Fruit fly (Drosophila melanogaster): ENCODE data around the gene Oatp74D.

Gene Oatp74D

DNA sequence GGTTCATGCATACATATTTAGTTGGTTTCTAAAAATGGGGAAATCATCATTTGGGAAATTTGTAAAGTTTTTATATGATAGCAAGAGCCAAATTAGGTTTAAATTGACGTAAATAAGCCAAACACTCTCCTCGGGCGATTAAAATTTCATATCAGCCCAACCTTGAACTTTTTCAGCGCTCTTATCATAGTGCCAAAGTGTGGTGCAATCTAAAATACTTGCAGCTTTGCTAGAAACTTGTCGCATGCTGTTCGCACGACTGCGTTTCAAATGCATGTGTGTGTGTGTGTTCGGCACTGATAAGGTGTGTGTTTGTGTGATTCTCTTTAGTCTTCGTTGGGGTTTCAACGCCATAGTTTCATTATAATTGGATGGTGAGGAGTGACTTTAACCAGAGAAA lies 19.9 kb downstream of the Oatp74D start (continued):
- TF ChIP-seq fd59A (GFP tag; optimal IDR thresholded peaks at IDR 0.05), result no peak
- TF ChIP-seq CG6808 (GFP tag; optimal IDR thresholded peaks at IDR 0.05), result no peak
- TF ChIP-seq lz (GFP tag; optimal IDR thresholded peaks at IDR 0.05), result peak; percentile 16
- TF ChIP-seq Eip93F (GFP tag; optimal IDR thresholded peaks at IDR 0.05), result no peak
- TF ChIP-seq CG6276 (GFP tag; optimal IDR thresholded peaks at IDR 0.05), result no peak
- no peak for TF ChIP-seq CG8319 (GFP tag; optimal IDR thresholded peaks at IDR 0.05)
- no peak for TF ChIP-seq CG10669 (GFP tag; optimal IDR thresholded peaks at IDR 0.05)
- 0 out of 3 replicates have a peak, but pooled peaks have one; percentile 13 for TF ChIP-seq CG6163 (GFP tag; IDR thresholded peaks at IDR 0.05)
- TF ChIP-seq CG6792 (GFP tag; optimal IDR thresholded peaks at IDR 0.05), result no peak
- TF ChIP-seq CG1621 (tag; optimal IDR thresholded peaks at IDR 0.05), result no peak
- TF ChIP-seq Hr39 (GFP tag; optimal IDR thresholded peaks at IDR 0.05), result peak; percentile 24
- no peak for TF ChIP-seq spab (GFP tag; optimal IDR thresholded peaks at IDR 0.05)
- no peak for TF ChIP-seq CG10631 (GFP tag; optimal IDR thresholded peaks at IDR 0.05)
- no peak for TF ChIP-seq fkh (GFP tag; optimal IDR thresholded peaks at IDR 0.05)
- peak; percentile 58 for TF ChIP-seq CG32006 (GFP tag; optimal IDR thresholded peaks at IDR 0.05)
- TF ChIP-seq cyc (GFP tag; optimal IDR thresholded peaks at IDR 0.05), result no peak
- no peak for TF ChIP-seq Blimp-1 (GFP tag; optimal IDR thresholded peaks at IDR 0.05)
- peak; percentile 27 for TF ChIP-seq Hr4 (GFP tag; optimal IDR thresholded peaks at IDR 0.05)
- TF ChIP-seq CG11762 (GFP tag; optimal IDR thresholded peaks at IDR 0.05; ENCODE audit: insufficient read depth), result peak; percentile 3
- TF ChIP-seq Ets96B (tag; optimal IDR thresholded peaks at IDR 0.05), result peak; percentile 11
- peak; percentile 13 for TF ChIP-seq pdm3 (GFP tag; optimal IDR thresholded peaks at IDR 0.05)
- no peak for TF ChIP-seq CG15336 (GFP tag; IDR thresholded peaks at IDR 0.05)
- no peak for TF ChIP-seq CG11902 (GFP tag; optimal IDR thresholded peaks at IDR 0.05)
- TF ChIP-seq CG34406 (GFP tag; optimal IDR thresholded peaks at IDR 0.05), result no peak
- peak; percentile 22 for TF ChIP-seq Smox (GFP tag; optimal IDR thresholded peaks at IDR 0.05)
- peak; percentile 68 for TF ChIP-seq Eip78C (GFP tag)
- TF ChIP-seq CG16779 (tag; optimal IDR thresholded peaks at IDR 0.05), result no peak
- no peak for TF ChIP-seq CG9139 (GFP tag; optimal IDR thresholded peaks at IDR 0.05)
- no peak for TF ChIP-seq Lpt (GFP tag; optimal IDR thresholded peaks at IDR 0.05)
- no peak for TF ChIP-seq OdsH (GFP tag; optimal IDR thresholded peaks at IDR 0.05)
- TF ChIP-seq Hr38 (GFP tag; optimal IDR thresholded peaks at IDR 0.05), result no peak
- peak; percentile 50 for TF ChIP-seq svp (GFP tag)
- no peak for TF ChIP-seq fd85E (GFP tag; optimal IDR thresholded peaks at IDR 0.05)
- no peak for TF ChIP-seq CG7368 (GFP tag; optimal IDR thresholded peaks at IDR 0.05)
- TF ChIP-seq CG8632 (GFP tag; optimal IDR thresholded peaks at IDR 0.05), result no peak
- TF ChIP-seq CG3032 (tag; optimal IDR thresholded peaks at IDR 0.05), result no peak
- TF ChIP-seq topi (GFP tag; optimal IDR thresholded peaks at IDR 0.05), result peak; percentile 4

DNA sequence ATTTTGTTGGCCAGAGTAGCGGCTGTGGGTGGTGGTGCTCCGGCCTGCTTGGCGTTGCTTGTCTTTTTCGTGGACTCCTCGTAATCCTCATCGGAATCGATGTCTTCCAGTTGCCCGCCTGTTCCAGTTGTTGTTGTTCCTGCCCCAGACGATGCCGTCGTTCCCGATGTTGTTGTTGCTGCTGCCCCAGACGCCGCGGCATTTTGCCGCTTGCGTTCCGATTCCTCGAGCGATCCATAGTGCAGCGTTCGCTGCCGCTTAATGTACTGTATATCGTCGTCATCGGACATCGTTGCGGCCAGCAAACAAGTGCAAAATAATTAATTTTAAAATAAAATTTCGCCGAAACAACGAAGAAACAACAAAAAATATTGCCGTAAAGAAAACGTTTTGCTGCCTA lies 26.6 kb downstream of the Oatp74D start:
- TF ChIP-seq Hr39 (GFP tag; optimal IDR thresholded peaks at IDR 0.05), result no peak
- TF ChIP-seq fkh (GFP tag; optimal IDR thresholded peaks at IDR 0.05), result no peak
- peak; percentile 23 for TF ChIP-seq CG6854 (GFP tag; optimal IDR thresholded peaks at IDR 0.05)
- TF ChIP-seq CG1621 (tag; optimal IDR thresholded peaks at IDR 0.05), result no peak
- TF ChIP-seq CG11294 (GFP tag; IDR thresholded peaks at IDR 0.05), result no peak
- TF ChIP-seq Blimp-1 (GFP tag; optimal IDR thresholded peaks at IDR 0.05), result no peak

DNA sequence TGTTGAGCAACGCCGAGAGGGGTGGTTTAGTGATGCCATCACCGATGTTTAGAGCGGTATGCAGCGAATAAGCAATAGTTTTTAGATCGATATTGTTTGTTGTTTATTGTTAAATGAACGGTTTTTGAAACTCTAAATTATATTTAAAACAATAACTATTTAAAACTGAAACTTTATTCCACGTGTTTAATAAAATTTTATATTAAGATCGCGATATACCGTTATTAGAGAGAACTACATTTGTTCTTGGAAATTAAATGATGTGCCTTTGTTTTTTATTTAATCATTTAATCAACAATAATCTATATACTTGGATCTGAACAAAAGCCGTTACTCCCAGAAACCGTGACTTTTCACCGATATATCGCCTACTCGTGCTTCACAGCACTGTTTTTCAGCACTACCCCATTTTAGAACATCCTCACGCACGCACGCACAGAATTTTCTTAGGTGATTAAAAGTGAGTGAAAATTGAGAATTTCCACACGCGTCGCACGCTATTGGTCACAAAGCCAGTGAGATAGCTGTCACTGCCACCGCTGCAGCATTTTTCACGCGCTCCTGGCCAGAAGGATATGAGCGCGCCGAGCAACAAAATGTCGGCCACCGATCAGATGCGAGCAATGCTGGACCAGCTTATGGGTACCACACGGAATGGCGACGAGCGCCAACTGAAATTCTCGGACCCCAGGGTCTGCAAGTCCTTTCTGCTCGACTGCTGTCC lies 27.1 kb downstream of the Oatp74D start, which contains the start of the genes U4-U6-60K and CG7564:
Gene U4-U6-60K, minus strand, starts transcription at position 20 of the 724 bp plus-strand sequence.
Gene CG7564, plus strand, starts transcription at position 406 of the 724 bp plus-strand sequence.
- TF ChIP-seq CG7368 (GFP tag; optimal IDR thresholded peaks at IDR 0.05), result no peak
- no peak for TF ChIP-seq Hr38 (GFP tag; optimal IDR thresholded peaks at IDR 0.05)
- peak; percentile 39 for TF ChIP-seq CG6792 (GFP tag; optimal IDR thresholded peaks at IDR 0.05)
- peak; percentile 16 for TF ChIP-seq Ets96B (tag; optimal IDR thresholded peaks at IDR 0.05)
- TF ChIP-seq CG8319 (GFP tag; optimal IDR thresholded peaks at IDR 0.05), result peak; percentile 42
- TF ChIP-seq fd85E (GFP tag; optimal IDR thresholded peaks at IDR 0.05), result peak; percentile 43
- TF ChIP-seq CG8632 (GFP tag; optimal IDR thresholded peaks at IDR 0.05), result peak; percentile 51
- TF ChIP-seq CG1621 (tag; optimal IDR thresholded peaks at IDR 0.05), result no peak
- TF ChIP-seq Eip93F (GFP tag; optimal IDR thresholded peaks at IDR 0.05), result peak; percentile 64
- peak; percentile 65 for TF ChIP-seq CG3919 (GFP tag; optimal IDR thresholded peaks at IDR 0.05)
- peak; percentile 69 for TF ChIP-seq Sox14 (GFP tag; optimal IDR thresholded peaks at IDR 0.05)
- peak; percentile 30 for TF ChIP-seq Lpt (GFP tag; optimal IDR thresholded peaks at IDR 0.05)
- peak; percentile 75 for TF ChIP-seq topi (GFP tag; optimal IDR thresholded peaks at IDR 0.05)
- TF ChIP-seq CG11762 (GFP tag; optimal IDR thresholded peaks at IDR 0.05; ENCODE audit: insufficient read depth), result peak; percentile 7
- peak; percentile 10 for TF ChIP-seq Ets21C (GFP tag; optimal IDR thresholded peaks at IDR 0.05)
- TF ChIP-seq ss (GFP tag; optimal IDR thresholded peaks at IDR 0.05), result no peak
- peak; percentile 47 for TF ChIP-seq CG34406 (GFP tag; optimal IDR thresholded peaks at IDR 0.05)
- peak; percentile 59 for TF ChIP-seq achi (GFP tag; optimal IDR thresholded peaks at IDR 0.05)
- TF ChIP-seq net (GFP tag; optimal IDR thresholded peaks at IDR 0.05), result peak; percentile 33
- peak; percentile 69 for TF ChIP-seq pdm3 (GFP tag; optimal IDR thresholded peaks at IDR 0.05)
- TF ChIP-seq CG6276 (GFP tag; optimal IDR thresholded peaks at IDR 0.05), result no peak
- TF ChIP-seq CG11902 (GFP tag; optimal IDR thresholded peaks at IDR 0.05), result peak; percentile 26
- no peak for TF ChIP-seq salr (GFP tag; optimal IDR thresholded peaks at IDR 0.05)

All from whole organism, prepupa.